Fruit fly (Drosophila melanogaster): ENCODE results near the gene SF2.

Gene SF2

dm6 chr3R:16356863-16357215 lies 15.1 kb upstream of the SF2 start, which contains the start of gene CG10311 (continued):
- peak; percentile 14 for TF ChIP-seq sug (tag; optimal IDR thresholded peaks at IDR 0.05)

DNA sequence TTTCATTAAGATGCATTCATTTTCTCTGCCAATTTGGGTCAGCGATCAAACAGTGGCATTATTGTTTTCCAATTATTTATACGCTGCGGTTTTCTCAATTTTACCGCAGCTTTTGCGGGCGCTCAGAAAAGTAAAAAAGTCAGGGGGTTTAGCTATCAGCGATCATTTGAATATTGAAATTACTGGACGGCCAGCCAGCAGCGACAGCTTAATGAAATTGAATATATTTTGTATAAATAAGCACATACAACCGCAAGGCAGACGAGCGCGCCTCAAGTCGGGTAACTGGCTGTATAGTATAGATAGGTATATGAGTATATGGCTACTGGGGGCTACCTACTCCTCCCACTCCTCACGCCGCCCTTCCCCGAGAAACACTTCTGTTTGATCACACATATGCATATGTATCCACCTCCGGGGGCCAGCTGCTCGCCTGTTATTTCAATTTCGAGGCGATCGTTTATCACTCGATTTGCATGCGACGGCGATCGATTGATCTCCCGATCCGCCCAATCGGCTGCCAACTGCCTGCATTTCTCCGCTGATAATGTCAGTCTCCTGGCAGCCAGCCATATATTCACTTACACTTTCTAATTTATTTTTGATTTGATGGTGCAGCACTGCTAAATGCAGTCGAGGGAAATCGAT lies 14.6 kb upstream of the SF2 start:
- TF ChIP-seq CG31224 (GFP tag; IDR thresholded peaks at IDR 0.05) (peak; percentile 95; the same call in 1 of the 2 replicates), gce (GFP tag; IDR thresholded peaks at IDR 0.05) (no peak), run (tag; optimal IDR thresholded peaks at IDR 0.05) (peak; percentile 46), kni (GFP tag; optimal IDR thresholded peaks at IDR 0.05) (peak; percentile 9), pita (GFP tag; optimal IDR thresholded peaks at IDR 0.05) (no peak), NC2β (GFP tag; optimal IDR thresholded peaks at IDR 0.05) (no peak), CG12155 (GFP tag; optimal IDR thresholded peaks at IDR 0.05) (no peak), vvl (GFP tag; IDR thresholded peaks at IDR 0.05) (peak; percentile 92), jing (GFP tag; optimal IDR thresholded peaks at IDR 0.05) (no peak), Doc2 (GFP tag; IDR thresholded peaks at IDR 0.05) (no peak), mld (GFP tag; IDR thresholded peaks at IDR 0.05; ENCODE audit: partially characterized antibody) (no peak), dysf (GFP tag; IDR thresholded peaks at IDR 0.05) (no peak), dimm (GFP tag; IDR thresholded peaks at IDR 0.05) (no peak), z (GFP tag; IDR thresholded peaks at IDR 0.05) (0 out of 3 replicates have a peak, but pooled peaks have one; percentile 37), cas (GFP tag; IDR thresholded peaks at IDR 0.05) (no peak), Vsx1 (GFP tag; optimal IDR thresholded peaks at IDR 0.05) (peak; percentile 32), CG12769 (tag; optimal IDR thresholded peaks at IDR 0.05) (peak; percentile 62), CG3281 (GFP tag; optimal IDR thresholded peaks at IDR 0.05) (no peak), grn (GFP tag; optimal IDR thresholded peaks at IDR 0.05) (peak; percentile 11), Mes4 (GFP tag; optimal IDR thresholded peaks at IDR 0.05) (no peak), CG2202 (tag; optimal IDR thresholded peaks at IDR 0.05) (no peak), chinmo (GFP tag; IDR thresholded peaks at IDR 0.05; ENCODE audit: partially characterized antibody) (0 out of 4 replicates have a peak, but pooled peaks have one; percentile 51), Med (GFP tag) (peak; percentile 35), Xbp1 (GFP tag; optimal IDR thresholded peaks at IDR 0.05) (no peak), CG6765 (GFP tag; optimal IDR thresholded peaks at IDR 0.05) (no peak), abd-A (tag; optimal IDR thresholded peaks at IDR 0.05) (peak; percentile 66), fru (optimal IDR thresholded peaks at IDR 0.05) (no peak), CG2199 (GFP tag; IDR thresholded peaks at IDR 0.05) (0 out of 3 replicates have a peak, but pooled peaks have one; percentile 22), oc (tag; optimal IDR thresholded peaks at IDR 0.05) (peak; percentile 24), Blimp-1 (GFP tag; optimal IDR thresholded peaks at IDR 0.05) (peak; percentile 45), sens (GFP tag) (peak; percentile 17)

dm6 chr3R:16355393-16355943 lies 13.7 kb upstream of the SF2 start:
- TF ChIP-seq fru (optimal IDR thresholded peaks at IDR 0.05) (no peak), Asciz (GFP tag; optimal IDR thresholded peaks at IDR 0.05) (no peak), CG6854 (GFP tag; optimal IDR thresholded peaks at IDR 0.05) (no peak), CG6765 (GFP tag; optimal IDR thresholded peaks at IDR 0.05) (no peak), Camta (GFP tag; optimal IDR thresholded peaks at IDR 0.05) (no peak), CG3163 (GFP tag; optimal IDR thresholded peaks at IDR 0.05) (no peak), insv (GFP tag; optimal IDR thresholded peaks at IDR 0.05) (no peak), crc (GFP tag; optimal IDR thresholded peaks at IDR 0.05) (no peak), Eip74EF (GFP tag; optimal IDR thresholded peaks at IDR 0.05) (no peak), so (GFP tag; IDR thresholded peaks at IDR 0.05) (no peak), CG6683 (GFP tag; optimal IDR thresholded peaks at IDR 0.05) (no peak), twi (tag; optimal IDR thresholded peaks at IDR 0.05) (no peak), CG2712 (tag; optimal IDR thresholded peaks at IDR 0.05) (no peak), run (tag; optimal IDR thresholded peaks at IDR 0.05) (no peak), tll (GFP tag; optimal IDR thresholded peaks at IDR 0.05) (no peak), CG9215 (GFP tag; IDR thresholded peaks at IDR 0.05) (peak; percentile 45; the same call in 1 of the 2 replicates), tio (GFP tag; optimal IDR thresholded peaks at IDR 0.05) (no peak), knrl (GFP tag; IDR thresholded peaks at IDR 0.05; ENCODE audit: partially characterized antibody) (no peak), CG3838 (GFP tag; optimal IDR thresholded peaks at IDR 0.05) (no peak)
